Fruit fly (Drosophila melanogaster): Measurements from ENCODE around the gene CG12540.

The CG12540 gene

DNA sequence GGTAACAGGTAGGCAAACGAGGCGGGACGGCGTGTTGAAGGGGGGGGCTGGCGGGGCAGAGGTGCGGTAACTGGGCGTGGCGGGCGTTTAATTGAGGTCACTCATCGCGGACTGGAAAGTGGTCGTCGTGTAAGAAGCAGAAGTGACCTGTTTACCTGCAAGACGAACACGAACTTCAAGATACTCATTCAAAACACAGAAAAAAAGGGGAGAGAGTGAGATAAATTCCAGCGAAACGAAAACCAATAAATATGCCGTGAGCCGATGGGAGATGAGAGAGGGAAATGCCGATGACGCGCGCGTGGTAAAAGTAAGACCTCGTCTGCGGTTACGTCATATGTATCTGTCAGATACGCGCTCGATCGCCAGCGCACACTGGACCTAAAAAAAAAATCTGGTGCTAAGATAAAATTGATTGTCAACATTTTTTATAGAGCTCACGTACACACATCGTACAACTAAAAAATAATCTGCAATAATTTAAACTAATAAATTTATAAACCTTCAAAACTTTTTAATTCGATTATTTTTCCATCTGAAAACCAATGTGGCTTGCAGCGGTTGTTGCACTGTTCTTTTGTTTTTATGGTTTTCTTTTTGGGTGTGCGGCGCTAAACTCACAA is 2.0 kb upstream of the CG12540 start (continued):
- TF ChIP-seq lab (GFP tag; optimal IDR thresholded peaks at IDR 0.05) (peak; percentile 58), gem (tag; optimal IDR thresholded peaks at IDR 0.05) (peak; percentile 84), rib (GFP tag; IDR thresholded peaks at IDR 0.05) (no peak), so (GFP tag; IDR thresholded peaks at IDR 0.05) (no peak), CG16779 (GFP tag; IDR thresholded peaks at IDR 0.05) (no peak), pros (GFP tag; optimal IDR thresholded peaks at IDR 0.05) (peak; percentile 23), btn (GFP tag; optimal IDR thresholded peaks at IDR 0.05) (no peak), NC2β (GFP tag; optimal IDR thresholded peaks at IDR 0.05) (no peak), ssp (GFP tag; IDR thresholded peaks at IDR 0.05) (peak; percentile 44), Ravus (GFP tag; IDR thresholded peaks at IDR 0.05) (no peak), CG18011 (GFP tag; optimal IDR thresholded peaks at IDR 0.05) (no peak), CG17359 (tag; optimal IDR thresholded peaks at IDR 0.05) (peak; percentile 87), CG14667 (GFP tag; IDR thresholded peaks at IDR 0.05) (peak; percentile 62), CG8478 (optimal IDR thresholded peaks at IDR 0.05) (no peak), CG3995 (GFP tag; optimal IDR thresholded peaks at IDR 0.05) (no peak), CG12391 (tag; optimal IDR thresholded peaks at IDR 0.05) (peak; percentile 75), CG2678 (tag; optimal IDR thresholded peaks at IDR 0.05) (peak; percentile 70), Gsc (GFP tag; IDR thresholded peaks at IDR 0.05) (no peak), cato (GFP tag; optimal IDR thresholded peaks at IDR 0.05; ENCODE audit: borderline replicate concordance) (no peak), Nf-YC (tag; optimal IDR thresholded peaks at IDR 0.05) (no peak), dan (GFP tag; IDR thresholded peaks at IDR 0.05) (no peak), tgo (GFP tag; IDR thresholded peaks at IDR 0.05) (peak; percentile 58; the same call in 2 of the 3 replicates), shn (GFP tag; optimal IDR thresholded peaks at IDR 0.05) (no peak), ash1 (GFP tag; optimal IDR thresholded peaks at IDR 0.05) (no peak), E2f2 (GFP tag; IDR thresholded peaks at IDR 0.05) (peak; percentile 41; the same call in 1 of the 2 replicates), inv (GFP tag; IDR thresholded peaks at IDR 0.05; ENCODE audit: partially characterized antibody) (no peak), Trl (optimal IDR thresholded peaks at IDR 0.05) (no peak), Trl (GFP tag; optimal IDR thresholded peaks at IDR 0.05) (no peak), nerfin-2 (GFP tag; IDR thresholded peaks at IDR 0.05; ENCODE audit: partially characterized antibody) (no peak), caup (GFP tag; optimal IDR thresholded peaks at IDR 0.05; ENCODE audit: severe bottlenecking) (no peak), CG32532 (GFP tag; IDR thresholded peaks at IDR 0.05) (no peak), CG13123 (GFP tag; optimal IDR thresholded peaks at IDR 0.05) (no peak), lmd (GFP tag; IDR thresholded peaks at IDR 0.05) (peak; percentile 46; the same call in 1 of the 2 replicates), Xbp1 (GFP tag; optimal IDR thresholded peaks at IDR 0.05) (peak; percentile 45), CG6254 (GFP tag; optimal IDR thresholded peaks at IDR 0.05) (peak; percentile 65), tio (GFP tag; optimal IDR thresholded peaks at IDR 0.05) (peak; percentile 31), sd (tag; optimal IDR thresholded peaks at IDR 0.05) (peak; percentile 82), dysf (GFP tag; IDR thresholded peaks at IDR 0.05) (peak; percentile 72), CG10431 (GFP tag; optimal IDR thresholded peaks at IDR 0.05) (no peak), CG10366 (GFP tag; IDR thresholded peaks at IDR 0.05) (peak; percentile 75), sr (GFP tag; IDR thresholded peaks at IDR 0.05) (peak; percentile 23; the same call in 1 of the 3 replicates), ftz-f1 (GFP tag; optimal IDR thresholded peaks at IDR 0.05) (no peak)

DNA sequence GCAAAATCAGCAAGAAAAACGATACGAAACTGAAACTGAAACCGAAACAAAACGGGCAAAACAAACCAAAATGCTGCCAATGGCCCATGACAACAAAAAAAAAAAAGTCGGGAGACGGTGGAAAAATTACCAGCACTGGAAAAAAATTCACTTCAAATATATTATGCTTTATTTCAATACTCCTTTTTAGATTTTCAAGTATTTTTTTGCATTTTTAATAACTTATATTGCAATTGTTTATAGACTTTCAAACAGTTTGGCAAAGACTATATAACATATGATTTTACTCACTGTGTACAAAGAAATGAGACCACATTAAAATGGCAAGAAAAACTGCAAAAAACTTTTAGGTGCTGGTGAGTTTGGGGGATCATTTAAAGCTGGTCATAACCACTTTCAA is 5.1 kb downstream of the CG12540 start:
- no peak for TF ChIP-seq CG10147 (GFP tag; optimal IDR thresholded peaks at IDR 0.05)
- no peak for TF ChIP-seq h (optimal IDR thresholded peaks at IDR 0.05)
- no peak for TF ChIP-seq CG15011 (GFP tag; optimal IDR thresholded peaks at IDR 0.05)
- no peak for TF ChIP-seq CG6813 (GFP tag; optimal IDR thresholded peaks at IDR 0.05)
- TF ChIP-seq Mrtf (GFP tag; IDR thresholded peaks at IDR 0.05): no peak
- no peak for TF ChIP-seq CG7928 (GFP tag; optimal IDR thresholded peaks at IDR 0.05)
- TF ChIP-seq CG2116 (GFP tag; optimal IDR thresholded peaks at IDR 0.05): no peak
- TF ChIP-seq knrl (GFP tag; IDR thresholded peaks at IDR 0.05; ENCODE audit: partially characterized antibody): no peak
- TF ChIP-seq CG1792 (GFP tag; optimal IDR thresholded peaks at IDR 0.05): no peak
- TF ChIP-seq Fer3 (tag; optimal IDR thresholded peaks at IDR 0.05): no peak
- no peak for TF ChIP-seq Usf (GFP tag; optimal IDR thresholded peaks at IDR 0.05)
- no peak for TF ChIP-seq E2f2 (GFP tag; IDR thresholded peaks at IDR 0.05)
- no peak for TF ChIP-seq CG3065 (GFP tag; optimal IDR thresholded peaks at IDR 0.05)

Data from whole organism, embryonic.